Fruit fly (Drosophila melanogaster): ENCODE data around the gene dikar.

dm6 chr3L:6706723-6707591 lies 36.0 kb downstream of the dikar start:
- TF ChIP-seq EcR (GFP tag; optimal IDR thresholded peaks at IDR 0.05) (no peak), CG13204 (GFP tag; optimal IDR thresholded peaks at IDR 0.05) (no peak), CG8301 (tag; optimal IDR thresholded peaks at IDR 0.05) (no peak), Pif1A (GFP tag; optimal IDR thresholded peaks at IDR 0.05) (no peak), CG32121 (GFP tag; IDR thresholded peaks at IDR 0.05) (no peak)

Measured in whole organism, pupa.